Worm (Caenorhabditis elegans) whole organism, late embryonic: ENCODE results near the gene mob-4.

Source experiments
- C08G9.2 ChIP-seq: sonication (generic microtip); optimal IDR thresholded peaks from 2 replicates; lab custom pipeline; 2016; ENCODE audit warnings: mild to moderate bottlenecking, missing genetic modification characterization, moderate library complexity, missing compliant biosample characterization
- C38D4.7 ChIP-seq: fragments of 200-800 bp; sonication (Bioruptor generic); optimal IDR thresholded peaks from 2 replicates; lab custom pipeline; 2018; ENCODE audit warnings: mild to moderate bottlenecking, missing genetic modification characterization, moderate library complexity, missing compliant biosample characterization
- F13H6.1 ChIP-seq: sonication (generic microtip); optimal IDR thresholded peaks from 2 replicates; lab custom pipeline; 2016; ENCODE audit warnings: missing genetic modification characterization, missing compliant biosample characterization
- K09A11.1 ChIP-seq: sonication (generic microtip); optimal IDR thresholded peaks from 2 replicates; lab custom pipeline; 2017; ENCODE audit warnings: antibody characterized with exemption, mild to moderate bottlenecking, missing genetic modification characterization, missing compliant biosample characterization; ENCODE audit not compliant: insufficient read depth
- ahr-1 ChIP-seq: sonication (generic microtip); optimal IDR thresholded peaks from 2 replicates; lab custom pipeline; 2016; ENCODE audit warnings: missing genetic modification characterization, missing compliant biosample characterization
- ama-1 ChIP-seq: fragments of 150-350 bp; optimal IDR thresholded peaks from 2 replicates; lab custom pipeline; 2014
- ceh-14 ChIP-seq: sonication (generic microtip); optimal IDR thresholded peaks from 2 replicates; lab custom pipeline; 2016; ENCODE audit warnings: missing genotype, missing genetic modification characterization, missing compliant biosample characterization
- ceh-19 ChIP-seq: fragments of 200-800 bp; sonication (Bioruptor generic); optimal IDR thresholded peaks from 2 replicates; lab custom pipeline; 2018; ENCODE audit warnings: mild to moderate bottlenecking, missing genetic modification characterization, missing compliant biosample characterization
- ceh-2 ChIP-seq: sonication (generic microtip); optimal IDR thresholded peaks from 2 replicates; lab custom pipeline; 2016; ENCODE audit warnings: missing genotype, missing genetic modification characterization, missing compliant biosample characterization
- ceh-22 ChIP-seq: sonication (generic microtip); optimal IDR thresholded peaks from 2 replicates; lab custom pipeline; 2017; ENCODE audit warnings: missing biosample characterization, missing genetic modification characterization
- ceh-31 ChIP-seq: sonication (generic microtip); optimal IDR thresholded peaks from 2 replicates; lab custom pipeline; 2016; ENCODE audit warnings: missing genetic modification characterization, missing compliant biosample characterization
- ceh-34 ChIP-seq: sonication (generic microtip); optimal IDR thresholded peaks from 2 replicates; lab custom pipeline; 2016; ENCODE audit warnings: mild to moderate bottlenecking, missing genetic modification characterization, missing compliant biosample characterization
- ceh-45 ChIP-seq: fragments of 200-800 bp; sonication (Bioruptor generic); IDR thresholded peaks from 2 replicates; pipeline ENCODE4 v1.3.6; 2022; ENCODE audit warnings: missing genetic modification reagents, missing genetic modification characterization, missing compliant biosample characterization
- ceh-9 ChIP-seq: sonication (generic microtip); optimal IDR thresholded peaks from 2 replicates; lab custom pipeline; 2016; ENCODE audit warnings: mild to moderate bottlenecking, missing genetic modification characterization, inconsistent platforms, missing compliant biosample characterization
- che-1 ChIP-seq: sonication (generic microtip); optimal IDR thresholded peaks from 2 replicates; lab custom pipeline; 2016; ENCODE audit warnings: mild to moderate bottlenecking, missing genetic modification characterization, missing compliant biosample characterization
- dve-1 ChIP-seq: sonication (generic microtip); optimal IDR thresholded peaks from 2 replicates; lab custom pipeline; 2017; ENCODE audit warnings: antibody characterized with exemption, mild to moderate bottlenecking, missing genetic modification characterization, missing compliant biosample characterization
- elt-2 ChIP-seq: sonication (generic microtip); optimal IDR thresholded peaks from 2 replicates; lab custom pipeline; 2016; ENCODE audit warnings: missing genetic modification reagents, missing genetic modification characterization, missing compliant biosample characterization
- ets-4 ChIP-seq: sonication (generic microtip); optimal IDR thresholded peaks from 2 replicates; lab custom pipeline; 2016; ENCODE audit warnings: missing genetic modification characterization, missing compliant biosample characterization
- fax-1 ChIP-seq: sonication (generic microtip); optimal IDR thresholded peaks from 2 replicates; lab custom pipeline; 2016; ENCODE audit warnings: missing genotype, missing genetic modification characterization, missing compliant biosample characterization
- fkh-10 ChIP-seq: fragments of 150-350 bp; optimal IDR thresholded peaks from 2 replicates; lab custom pipeline; 2014; ENCODE audit warnings: missing biosample characterization, missing genetic modification reagents, missing genetic modification characterization
- fkh-6 ChIP-seq: sonication (generic microtip); optimal IDR thresholded peaks from 2 replicates; lab custom pipeline; 2016; ENCODE audit warnings: missing genetic modification characterization, missing compliant biosample characterization
- gmeb-2 ChIP-seq: sonication (generic microtip); optimal IDR thresholded peaks from 2 replicates; lab custom pipeline; 2016; ENCODE audit warnings: missing genetic modification characterization, inconsistent platforms, missing compliant biosample characterization
- hlh-13 ChIP-seq: fragments of 200-800 bp; sonication (Bioruptor generic); optimal IDR thresholded peaks from 2 replicates; lab custom pipeline; 2018; ENCODE audit warnings: mild to moderate bottlenecking, missing genetic modification characterization, missing compliant biosample characterization
- hlh-15 ChIP-seq: sonication (generic microtip); optimal IDR thresholded peaks from 2 replicates; lab custom pipeline; 2016; ENCODE audit warnings: missing genetic modification characterization, missing compliant biosample characterization
- hlh-8 ChIP-seq: sonication (generic microtip); optimal IDR thresholded peaks from 2 replicates; lab custom pipeline; 2016; ENCODE audit warnings: missing genotype, missing genetic modification characterization, missing compliant biosample characterization
- lim-6 ChIP-seq: sonication (generic microtip); optimal IDR thresholded peaks from 2 replicates; lab custom pipeline; 2016; ENCODE audit warnings: missing genetic modification characterization, missing compliant biosample characterization
- lin-11 ChIP-seq: fragments of 200-800 bp; sonication (Bioruptor generic); optimal IDR thresholded peaks from 2 replicates; lab custom pipeline; 2018; ENCODE audit warnings: mild to moderate bottlenecking, missing genetic modification characterization, missing compliant biosample characterization
- madf-2 ChIP-seq: sonication (generic microtip); optimal IDR thresholded peaks from 2 replicates; lab custom pipeline; 2017; ENCODE audit warnings: missing genetic modification characterization, missing compliant biosample characterization
- nfya-1 ChIP-seq: sonication (generic microtip); optimal IDR thresholded peaks from 2 replicates; lab custom pipeline; 2017; ENCODE audit warnings: missing genetic modification characterization, mild to moderate bottlenecking, missing compliant biosample characterization, antibody characterized with exemption, moderate library complexity
- npax-4 ChIP-seq: sonication (generic microtip); optimal IDR thresholded peaks from 2 replicates; lab custom pipeline; 2016; ENCODE audit warnings: missing genetic modification characterization, missing compliant biosample characterization
- pag-3 ChIP-seq: sonication (generic microtip); optimal IDR thresholded peaks from 2 replicates; lab custom pipeline; 2016; ENCODE audit warnings: missing compliant biosample characterization, missing genetic modification characterization, borderline replicate concordance
- pat-9 ChIP-seq: fragments of 200-800 bp; sonication (Bioruptor generic); optimal IDR thresholded peaks from 2 replicates; lab custom pipeline; 2018; ENCODE audit warnings: mild to moderate bottlenecking, missing genetic modification characterization, moderate library complexity, missing compliant biosample characterization
- pha-2 ChIP-seq: sonication (generic microtip); optimal IDR thresholded peaks from 2 replicates; lab custom pipeline; 2017; ENCODE audit warnings: mild to moderate bottlenecking, missing genetic modification characterization, missing compliant biosample characterization
- pqm-1 ChIP-seq: sonication (generic microtip); optimal IDR thresholded peaks from 2 replicates; lab custom pipeline; 2016; ENCODE audit warnings: missing genetic modification characterization, missing compliant biosample characterization
- pros-1 ChIP-seq: fragments of 150-350 bp; optimal IDR thresholded peaks from 2 replicates; lab custom pipeline; 2014; ENCODE audit warnings: missing biosample characterization, missing genetic modification reagents, missing genetic modification characterization
- rnt-1 ChIP-seq: sonication (generic microtip); optimal IDR thresholded peaks from 2 replicates; lab custom pipeline; 2016; ENCODE audit warnings: missing genetic modification characterization, missing compliant biosample characterization
- sdc-2 ChIP-seq: sonication (generic microtip); optimal IDR thresholded peaks from 2 replicates; lab custom pipeline; 2016; ENCODE audit warnings: missing genotype, missing genetic modification characterization, missing compliant biosample characterization
- sox-4 ChIP-seq: sonication (generic microtip); optimal IDR thresholded peaks from 2 replicates; lab custom pipeline; 2017; ENCODE audit warnings: mild to moderate bottlenecking, missing genetic modification characterization, inconsistent platforms, missing compliant biosample characterization
- tbx-2 ChIP-seq: sonication (generic microtip); optimal IDR thresholded peaks from 2 replicates; lab custom pipeline; 2016; ENCODE audit warnings: missing genetic modification characterization, missing compliant biosample characterization
- tbx-7 ChIP-seq: sonication (generic microtip); optimal IDR thresholded peaks from 2 replicates; lab custom pipeline; 2016; ENCODE audit warnings: missing genotype, missing genetic modification characterization, missing compliant biosample characterization
- unc-3 ChIP-seq, 2 experiments: fragments of 200-800 bp in 1 of 2; sonication (Bioruptor generic) in 1 of 2; sonication (generic microtip) in 1 of 2; conservative IDR thresholded peaks in 1 of 2; optimal IDR thresholded peaks in 1 of 2; 2 replicates each; pipeline versions ENCODE4 v1.3.6 to Lab custom; 2016 to 2022; ENCODE audit warnings: missing compliant biosample characterization in 2 of 2, missing genetic modification characterization in 2 of 2, missing genetic modification reagents in 1 of 2
- unc-86 ChIP-seq: sonication (generic microtip); optimal IDR thresholded peaks from 2 replicates; lab custom pipeline; 2016; ENCODE audit warnings: missing genetic modification characterization, missing compliant biosample characterization
- zip-5 ChIP-seq: sonication (generic microtip); optimal IDR thresholded peaks from 2 replicates; lab custom pipeline; 2016; ENCODE audit warnings: missing genetic modification characterization, missing compliant biosample characterization

The mob-4 gene

DNA sequence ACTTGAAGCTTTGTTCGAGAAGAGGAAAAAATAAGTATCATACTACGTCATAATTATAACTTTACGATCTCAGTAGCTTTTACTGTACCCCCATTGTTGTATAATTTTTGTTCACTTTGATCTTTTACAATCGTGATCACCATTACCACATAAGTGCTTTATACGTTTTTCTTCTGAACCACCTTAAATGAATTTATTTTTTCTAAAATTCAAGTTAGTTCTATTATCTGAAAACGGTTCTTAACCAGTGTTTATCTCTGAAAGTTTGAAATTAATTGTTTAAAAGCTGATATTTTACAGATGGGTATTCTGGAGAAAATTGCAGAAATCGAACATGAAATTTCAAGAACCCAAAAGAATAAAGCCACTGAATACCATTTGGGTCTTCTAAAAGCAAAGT, 20.7 kb downstream of the mob-4 start, which contains the start of gene C02F5.3:
C02F5.3 (plus strand) TSS at position 301 of the 400 bp plus-strand sequence.
- no peak for TF ChIP-seq ets-4 (tag; lab: Kevin White, UChicago)
- TF ChIP-seq, all 69 proteins: peak for 0

DNA sequence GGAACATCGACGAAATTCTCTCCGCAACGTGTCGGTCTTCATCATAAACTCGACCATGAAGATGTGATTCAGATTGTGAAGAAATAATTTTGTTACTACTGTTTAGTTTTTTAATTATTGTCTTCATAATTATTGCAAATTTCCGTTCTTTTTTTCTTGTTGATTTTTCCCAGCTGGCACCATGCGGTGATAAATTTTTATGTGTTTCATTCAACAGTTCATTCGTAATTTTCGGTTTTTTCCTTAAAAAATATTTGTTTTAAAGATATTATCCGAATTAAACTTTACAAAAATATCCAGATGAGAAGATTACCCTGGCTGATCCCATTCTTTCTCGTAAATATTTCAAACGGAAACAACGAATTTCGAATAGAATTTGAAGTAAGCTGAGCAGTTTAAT, 22.2 kb downstream of the mob-4 start, which contains the start of gene C02F5.13:
C02F5.13 (plus strand) TSS at position 301 of the 400 bp plus-strand sequence.
- TF ChIP-seq sox-4, result no peak
- no peak for TF ChIP-seq ceh-34 (tag; lab: Kevin White, UChicago)
- TF ChIP-seq hlh-13 (GFP tag; lab: Kevin White, UChicago), result no peak
- TF ChIP-seq tbx-7 (tag; lab: Kevin White, UChicago), result no peak

DNA sequence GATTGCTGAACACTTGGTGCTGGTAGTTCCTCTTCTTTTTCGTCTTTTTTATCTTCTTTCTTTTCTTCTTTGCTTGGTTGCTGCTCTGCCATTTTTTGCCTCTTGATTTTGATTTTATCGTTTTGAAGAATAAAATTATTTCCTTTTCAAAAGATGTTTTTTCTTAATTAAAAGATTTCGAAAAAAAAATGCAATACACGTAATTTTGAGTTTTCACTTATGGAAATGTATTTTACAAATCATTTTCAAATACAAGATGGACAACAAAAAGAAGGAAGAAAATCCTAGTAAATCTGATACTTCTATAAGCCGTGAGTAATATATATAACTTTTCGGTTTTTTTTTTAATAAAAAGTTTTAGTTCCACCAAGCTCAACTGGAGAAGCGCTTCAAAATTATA, 24.5 kb downstream of the mob-4 start, which contains the start of the genes C02F5.10 and C02F5.2:
C02F5.10 (minus strand) TSS at position 101 of the 400 bp plus-strand sequence.
C02F5.2 (plus strand) TSS at position 239 of the 400 bp plus-strand sequence.
- TF ChIP-seq pha-2 (tag; lab: Kevin White, UChicago), result no peak
- TF ChIP-seq, all 69 proteins: peak for 0

DNA sequence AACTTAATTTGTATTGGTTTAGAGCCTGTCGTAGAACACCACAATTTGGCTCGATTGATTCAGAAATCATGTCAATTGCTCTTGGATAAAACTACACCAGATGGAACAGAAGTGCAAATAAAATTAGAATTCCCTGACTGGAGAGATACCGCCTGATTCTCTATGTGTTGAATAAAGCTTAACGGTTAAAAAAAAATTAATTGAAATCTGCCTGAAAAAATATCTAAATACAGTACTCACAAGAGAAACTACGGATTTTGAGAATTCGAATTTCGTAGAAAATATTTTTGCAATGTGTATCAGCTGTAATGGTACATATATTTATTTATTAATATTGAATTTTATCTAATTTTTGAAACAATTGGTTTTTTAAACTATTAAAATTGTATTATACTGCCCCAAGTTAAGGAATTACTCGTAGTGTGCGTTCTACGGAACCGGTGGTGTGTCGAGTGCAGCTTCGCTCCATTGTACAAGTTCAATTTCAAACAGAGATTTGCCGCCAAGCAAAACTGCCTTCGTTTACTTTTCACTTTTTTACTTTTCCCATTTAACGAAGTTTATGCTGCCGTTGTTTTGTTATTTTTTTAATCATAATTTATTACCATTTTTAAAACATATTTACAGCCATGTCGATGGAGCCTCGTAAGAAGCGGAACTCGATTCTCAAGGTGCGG, 25.2 kb downstream of the mob-4 start, which contains the start of gene knl-1:
knl-1 (plus strand) TSS at position 626 of the 677 bp plus-strand sequence.
- TF ChIP-seq nfya-1 (tag; lab: Kevin White, UChicago) (peak; percentile 33), hlh-15 (no peak), hlh-8 (tag; lab: Kevin White, UChicago) (peak; percentile 65), che-1 (tag; lab: Kevin White, UChicago) (no peak), fkh-6 (no peak), sdc-2 (tag; lab: Kevin White, UChicago) (no peak), zip-5 (peak; percentile 87), ets-4 (tag; lab: Kevin White, UChicago) (peak; percentile 65), tbx-2 (tag; lab: Kevin White, UChicago) (peak; percentile 82), ceh-22 (tag; lab: Kevin White, UChicago) (no peak), fax-1 (tag; lab: Kevin White, UChicago) (peak; percentile 69), ama-1 (lab: Kevin White, UChicago) (no peak), ceh-31 (peak; percentile 89), pros-1 (tag; lab: Kevin White, UChicago) (no peak), tbx-7 (tag; lab: Kevin White, UChicago) (peak; percentile 25), ceh-45 (no peak), C38D4.7 (GFP tag; lab: Kevin White, UChicago) (peak; percentile 7), pqm-1 (tag; lab: Kevin White, UChicago) (no peak), C08G9.2 (tag; lab: Kevin White, UChicago) (peak; percentile 68), dve-1 (tag; lab: Kevin White, UChicago) (no peak), pag-3 (tag; lab: Kevin White, UChicago) (no peak), fkh-10 (GFP tag; lab: Kevin White, UChicago) (no peak), ceh-19 (GFP tag; lab: Kevin White, UChicago) (no peak), F13H6.1 (tag; lab: Kevin White, UChicago) (peak; percentile 2), lin-11 (tag; lab: Kevin White, UChicago) (no peak), ahr-1 (tag; lab: Kevin White, UChicago) (peak; percentile 50), elt-2 (tag; lab: Kevin White, UChicago) (peak; percentile 79), gmeb-2 (no peak), hlh-13 (GFP tag; lab: Kevin White, UChicago) (no peak), ceh-14 (tag; lab: Kevin White, UChicago) (peak; percentile 69), pat-9 (tag; lab: Kevin White, UChicago) (no peak), lim-6 (tag; lab: Kevin White, UChicago) (peak; percentile 1), ceh-2 (tag; lab: Kevin White, UChicago) (peak; percentile 68), unc-3 (GFP tag; conservative IDR thresholded peaks at IDR 0.05; lab: Robert Waterston, UW) (no peak), unc-3 (tag; optimal IDR thresholded peaks at IDR 0.05; lab: Kevin White, UChicago) (peak; percentile 21), pha-2 (tag; lab: Kevin White, UChicago) (peak; percentile 40), rnt-1 (tag; lab: Kevin White, UChicago) (peak; percentile 10), sox-4 (no peak), K09A11.1 (tag; lab: Kevin White, UChicago) (no peak), npax-4 (tag; lab: Kevin White, UChicago) (no peak), ceh-9 (no peak), madf-2 (tag; lab: Kevin White, UChicago) (peak; percentile 20), unc-86 (peak; percentile 25)
